Worm (Caenorhabditis elegans) whole organism, young adult: ENCODE results near the gene yars-2.
A peak's percentile ranks its signal among the peaks of the same experiment; 100 is the strongest.

Experiments used
- D2030.7 ChIP-seq: fragments of 200-800 bp; sonication (Bioruptor generic); IDR thresholded peaks from 2 replicates; pipeline ENCODE4 v1.3.6; 2022; ENCODE audit warnings: missing genetic modification reagents, missing genetic modification characterization, missing compliant biosample characterization
- F10E7.11 ChIP-seq: sonication (generic microtip); optimal IDR thresholded peaks from 2 replicates; lab custom pipeline; 2017; ENCODE audit warnings: mild to moderate bottlenecking, missing genetic modification characterization, moderate library complexity, missing compliant biosample characterization
- F37B4.10 ChIP-seq: fragments of 200-800 bp; sonication (Bioruptor generic); IDR thresholded peaks from 2 replicates; pipeline ENCODE4 v1.3.6; 2022; ENCODE audit warnings: missing genetic modification characterization, missing compliant biosample characterization
- F49E8.2 ChIP-seq: sonication (generic microtip); optimal IDR thresholded peaks from 3 replicates; lab custom pipeline; 2017; ENCODE audit warnings: missing genetic modification characterization, mild to moderate bottlenecking, missing compliant biosample characterization, antibody characterized with exemption, moderate library complexity; ENCODE audit not compliant: insufficient read depth
- F57A8.1 ChIP-seq: fragments of 200-800 bp; sonication (Bioruptor generic); optimal IDR thresholded peaks from 2 replicates; lab custom pipeline; 2018; ENCODE audit warnings: mild to moderate bottlenecking, missing genetic modification characterization, moderate library complexity, missing compliant biosample characterization
- T07F8.4 ChIP-seq: sonication (generic microtip); optimal IDR thresholded peaks from 2 replicates; lab custom pipeline; 2016; ENCODE audit warnings: mild to moderate bottlenecking, missing genetic modification characterization, moderate library complexity, missing compliant biosample characterization
- Y53G8AR.9 ChIP-seq: fragments of 200-800 bp; sonication (Bioruptor generic); conservative IDR thresholded peaks from 2 replicates; pipeline ENCODE4 v1.3.6; 2022; ENCODE audit warnings: missing genetic modification reagents, missing genetic modification characterization, missing compliant biosample characterization
- Y79H2A.3 ChIP-seq: fragments of 200-800 bp; sonication (Bioruptor generic); conservative IDR thresholded peaks from 2 replicates; pipeline ENCODE4 v1.3.6; 2022; ENCODE audit warnings: missing genetic modification reagents, missing genetic modification characterization, missing compliant biosample characterization
- aptf-2 ChIP-seq: fragments of 200-800 bp; sonication (Bioruptor generic); conservative IDR thresholded peaks from 2 replicates; pipeline ENCODE4 v1.3.6; 2022; ENCODE audit warnings: missing genetic modification reagents, missing genetic modification characterization, missing compliant biosample characterization
- atf-7 ChIP-seq: sonication (generic microtip); optimal IDR thresholded peaks from 2 replicates; lab custom pipeline; 2017; ENCODE audit warnings: mild to moderate bottlenecking, missing genetic modification characterization, missing compliant biosample characterization
- attf-6 ChIP-seq: fragments of 200-800 bp; sonication (Bioruptor generic); IDR thresholded peaks from 2 replicates; pipeline ENCODE4 v1.3.6; 2022; ENCODE audit warnings: missing genetic modification reagents, missing genetic modification characterization, missing compliant biosample characterization
- bed-1 ChIP-seq: fragments of 200-800 bp; sonication (Bioruptor generic); IDR thresholded peaks from 2 replicates; pipeline ENCODE4 v1.3.6; 2022; ENCODE audit warnings: missing genetic modification reagents, missing genetic modification characterization, missing compliant biosample characterization
- bed-2 ChIP-seq: fragments of 200-800 bp; sonication (Bioruptor generic); IDR thresholded peaks from 2 replicates; pipeline ENCODE4 v1.3.6; 2022; ENCODE audit warnings: missing genetic modification reagents, missing genetic modification characterization, missing compliant biosample characterization
- cebp-1 ChIP-seq, 2 experiments: fragments of 200-800 bp in 1 of 2; sonication (Bioruptor generic) in 1 of 2; sonication (generic microtip) in 1 of 2; IDR thresholded peaks in 1 of 2; optimal IDR thresholded peaks in 1 of 2; 2 replicates each; pipeline versions ENCODE4 v1.3.6 to Lab custom; 2017 to 2022; ENCODE audit warnings: missing compliant biosample characterization in 2 of 2, missing genetic modification characterization in 2 of 2, mild to moderate bottlenecking in 1 of 2, missing genetic modification reagents in 1 of 2, moderate library complexity in 1 of 2
- ceh-100 ChIP-seq: fragments of 200-800 bp; sonication (Bioruptor generic); IDR thresholded peaks from 2 replicates; pipeline ENCODE4 v1.3.6; 2022; ENCODE audit warnings: missing genetic modification reagents, missing genetic modification characterization, missing compliant biosample characterization
- ceh-40 ChIP-seq: fragments of 200-800 bp; sonication (Bioruptor generic); IDR thresholded peaks from 2 replicates; pipeline ENCODE4 v1.3.6; 2022; ENCODE audit warnings: missing genetic modification characterization, missing compliant biosample characterization
- ceh-58 ChIP-seq: fragments of 200-800 bp; sonication (Bioruptor generic); IDR thresholded peaks from 2 replicates; pipeline ENCODE4 v1.3.6; 2022; ENCODE audit warnings: missing genetic modification characterization, missing compliant biosample characterization
- chd-7 ChIP-seq: sonication (generic microtip); optimal IDR thresholded peaks from 2 replicates; lab custom pipeline; 2016; ENCODE audit warnings: mild to moderate bottlenecking, missing genetic modification characterization, moderate library complexity, missing compliant biosample characterization
- dpl-1 ChIP-seq: fragments of 150-350 bp; optimal IDR thresholded peaks from 2 replicates; lab custom pipeline; 2014; ENCODE audit warnings: missing biosample characterization, missing genetic modification reagents, missing genetic modification characterization
- egl-18 ChIP-seq: fragments of 200-800 bp; sonication (Bioruptor generic); IDR thresholded peaks from 2 replicates; pipeline ENCODE4 v1.3.6; 2022; ENCODE audit warnings: missing genetic modification reagents, missing genetic modification characterization, missing compliant biosample characterization
- egrh-3 ChIP-seq: fragments of 200-800 bp; sonication (Bioruptor generic); IDR thresholded peaks from 2 replicates; pipeline ENCODE4 v1.3.6; 2022; ENCODE audit warnings: missing genetic modification reagents, missing genetic modification characterization, missing compliant biosample characterization
- ekl-4 ChIP-seq: fragments of 200-800 bp; sonication (Bioruptor generic); IDR thresholded peaks from 2 replicates; pipeline ENCODE4 v1.3.6; 2022; ENCODE audit warnings: missing genetic modification reagents, missing genetic modification characterization, missing compliant biosample characterization
- ets-4 ChIP-seq: fragments of 200-800 bp; sonication (Bioruptor generic); optimal IDR thresholded peaks from 2 replicates; lab custom pipeline; 2018; ENCODE audit warnings: mild to moderate bottlenecking, missing genetic modification characterization, missing compliant biosample characterization
- gei-17 ChIP-seq: fragments of 200-800 bp; sonication (Bioruptor generic); optimal IDR thresholded peaks from 2 replicates; lab custom pipeline; 2018; ENCODE audit warnings: mild to moderate bottlenecking, missing genetic modification characterization, missing compliant biosample characterization
- hsf-1 ChIP-seq: fragments of 200-800 bp; sonication (Bioruptor generic); IDR thresholded peaks from 2 replicates; pipeline ENCODE4 v1.3.6; 2022; ENCODE audit warnings: missing genetic modification reagents, missing genetic modification characterization, missing compliant biosample characterization
- let-607 ChIP-seq, 2 experiments: fragments of 200-800 bp in 1 of 2; sonication (Bioruptor generic) in 1 of 2; sonication (generic microtip) in 1 of 2; optimal IDR thresholded peaks; 2 replicates each; lab custom pipeline; 2016 to 2018; ENCODE audit warnings: mild to moderate bottlenecking in 2 of 2, missing compliant biosample characterization in 2 of 2, missing genetic modification characterization in 2 of 2, moderate library complexity in 2 of 2, missing genotype in 1 of 2
- lin-26 ChIP-seq: fragments of 200-800 bp; sonication (Bioruptor generic); IDR thresholded peaks from 2 replicates; pipeline ENCODE4 v1.3.6; 2022; ENCODE audit warnings: missing genetic modification reagents, missing genetic modification characterization, missing compliant biosample characterization
- lsl-1 ChIP-seq: fragments of 200-800 bp; sonication (Bioruptor generic); optimal IDR thresholded peaks from 2 replicates; lab custom pipeline; 2018; ENCODE audit warnings: mild to moderate bottlenecking, missing genetic modification characterization, moderate library complexity, missing compliant biosample characterization
- madf-3 ChIP-seq: fragments of 200-800 bp; sonication (Bioruptor generic); IDR thresholded peaks from 2 replicates; pipeline ENCODE4 v1.3.6; 2022; ENCODE audit warnings: missing genetic modification reagents, missing genetic modification characterization, missing compliant biosample characterization
- madf-6 ChIP-seq: fragments of 200-800 bp; sonication (Bioruptor generic); IDR thresholded peaks from 2 replicates; pipeline ENCODE4 v1.3.6; 2022; ENCODE audit warnings: missing genetic modification reagents, missing genetic modification characterization, missing compliant biosample characterization
- mcd-1 ChIP-seq: fragments of 200-800 bp; sonication (Bioruptor generic); IDR thresholded peaks from 2 replicates; pipeline ENCODE4 v1.3.6; 2022; ENCODE audit warnings: missing genetic modification reagents, missing genetic modification characterization, missing compliant biosample characterization
- nfya-2 ChIP-seq: fragments of 200-800 bp; sonication (Bioruptor generic); IDR thresholded peaks from 2 replicates; pipeline ENCODE4 v1.3.6; 2022; ENCODE audit warnings: missing genetic modification reagents, missing genetic modification characterization, missing compliant biosample characterization
- nhr-120 ChIP-seq: fragments of 200-800 bp; sonication (Bioruptor generic); IDR thresholded peaks from 2 replicates; pipeline ENCODE4 v1.3.6; 2022; ENCODE audit warnings: missing genetic modification characterization, missing compliant biosample characterization
- nhr-80 ChIP-seq: sonication (generic microtip); optimal IDR thresholded peaks from 2 replicates; lab custom pipeline; 2016; ENCODE audit warnings: missing genetic modification characterization, missing compliant biosample characterization
- sea-2 ChIP-seq: fragments of 200-800 bp; sonication (Bioruptor generic); IDR thresholded peaks from 2 replicates; pipeline ENCODE4 v1.3.6; 2022; ENCODE audit warnings: missing genetic modification characterization, missing compliant biosample characterization
- snpc-3.4 ChIP-seq: sonication (generic microtip); optimal IDR thresholded peaks from 2 replicates; lab custom pipeline; 2017; ENCODE audit warnings: missing genetic modification characterization, mild to moderate bottlenecking, missing compliant biosample characterization, antibody characterized with exemption, moderate library complexity, missing genotype, missing genetic modification reagents
- snpc-4 ChIP-seq, 5 experiments: fragments of 150-350 bp in 1 of 5; sonication (generic microtip) in 4 of 5; optimal IDR thresholded peaks; 2 replicates each; lab custom pipeline; 2014 to 2018; ENCODE audit warnings: missing genetic modification characterization in 5 of 5, missing biosample characterization in 3 of 5, antibody characterized with exemption in 2 of 5, mild to moderate bottlenecking in 2 of 5, missing compliant biosample characterization in 2 of 5, missing genotype in 2 of 5, moderate library complexity in 2 of 5, missing genetic modification reagents in 1 of 5
- unc-62 ChIP-seq: fragments of 150-350 bp; optimal IDR thresholded peaks from 2 replicates; lab custom pipeline; 2014; ENCODE audit warnings: missing biosample characterization, missing genetic modification reagents, missing genetic modification characterization
- ztf-18 ChIP-seq: sonication (generic microtip); optimal IDR thresholded peaks from 2 replicates; lab custom pipeline; 2016; ENCODE audit warnings: missing genotype, mild to moderate bottlenecking, missing genetic modification characterization, missing compliant biosample characterization
- ztf-28 ChIP-seq: fragments of 200-800 bp; sonication (Bioruptor generic); IDR thresholded peaks from 2 replicates; pipeline ENCODE4 v1.3.6; 2022; ENCODE audit warnings: missing genetic modification reagents, missing genetic modification characterization, missing compliant biosample characterization
- ztf-3 ChIP-seq: fragments of 200-800 bp; sonication (Bioruptor generic); optimal IDR thresholded peaks from 2 replicates; lab custom pipeline; 2018; ENCODE audit warnings: mild to moderate bottlenecking, missing genetic modification characterization, missing compliant biosample characterization

yars-2 gene

DNA sequence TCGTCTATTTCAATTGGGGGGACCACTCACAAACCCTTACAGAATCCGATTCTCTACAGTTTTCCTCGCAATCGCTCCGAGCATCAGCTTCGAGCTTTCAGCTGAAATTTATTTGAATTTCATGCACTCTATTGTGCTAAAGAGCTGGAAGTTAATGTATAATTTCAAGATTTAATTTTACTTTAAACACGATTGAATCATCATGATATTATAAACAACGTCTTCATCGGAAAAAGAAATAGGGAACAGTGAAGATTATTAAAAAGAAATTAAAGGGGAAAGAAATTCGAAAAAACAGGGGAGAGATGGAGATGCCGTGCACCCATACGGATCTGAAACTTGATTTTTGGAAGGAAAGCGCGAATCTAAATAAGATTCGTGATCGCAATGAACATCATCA, 31.7 kb upstream of the yars-2 start, which contains the start of gene hoe-1:
TSS of gene hoe-1 (minus strand) at position 101 of the 400 bp plus-strand sequence.
- 0 out of 2 replicates have a peak, but pooled peaks have one; percentile 34 for TF ChIP-seq hsf-1
- TF ChIP-seq nhr-120: no peak
- 0 out of 2 replicates have a peak, but pooled peaks have one; percentile 48 for TF ChIP-seq lin-26 (GFP tag; lab: Robert Waterston, UW)
- TF ChIP-seq bed-1: no peak
- no peak for TF ChIP-seq chd-7
- TF ChIP-seq madf-6 (GFP tag; lab: Robert Waterston, UW): 0 out of 2 replicates have a peak, but pooled peaks have one; percentile 10
- TF ChIP-seq attf-6 (GFP tag; lab: Robert Waterston, UW): peak; percentile 8; the same call in 1 of the 2 replicates
- peak; percentile 50 for TF ChIP-seq snpc-3.4
- TF ChIP-seq F49E8.2 (tag; lab: Kevin White, UChicago): peak; percentile 26
- 0 out of 2 replicates have a peak, but pooled peaks have one; percentile 64 for TF ChIP-seq Y53G8AR.9 (GFP tag; lab: Robert Waterston, UW)
- peak; percentile 70 for TF ChIP-seq ztf-18 (tag; lab: Kevin White, UChicago)
- TF ChIP-seq cebp-1 (GFP tag; IDR thresholded peaks at IDR 0.05; lab: Robert Waterston, UW): no peak
- no peak for TF ChIP-seq cebp-1 (tag; optimal IDR thresholded peaks at IDR 0.05; lab: Kevin White, UChicago)
- no peak for TF ChIP-seq F37B4.10
- 0 out of 2 replicates have a peak, but pooled peaks have one; percentile 32 for TF ChIP-seq ceh-100 (GFP tag; lab: Robert Waterston, UW)
- no peak for TF ChIP-seq snpc-4 (GFP tag; optimal IDR thresholded peaks at IDR 0.05; lab: Kevin White, UChicago)
- TF ChIP-seq snpc-4 (tag; optimal IDR thresholded peaks at IDR 0.05; lab: Kevin White, UChicago): peak in 1 of 4 experiments; percentile 42
- TF ChIP-seq, all 124 proteins: peak for 10

DNA sequence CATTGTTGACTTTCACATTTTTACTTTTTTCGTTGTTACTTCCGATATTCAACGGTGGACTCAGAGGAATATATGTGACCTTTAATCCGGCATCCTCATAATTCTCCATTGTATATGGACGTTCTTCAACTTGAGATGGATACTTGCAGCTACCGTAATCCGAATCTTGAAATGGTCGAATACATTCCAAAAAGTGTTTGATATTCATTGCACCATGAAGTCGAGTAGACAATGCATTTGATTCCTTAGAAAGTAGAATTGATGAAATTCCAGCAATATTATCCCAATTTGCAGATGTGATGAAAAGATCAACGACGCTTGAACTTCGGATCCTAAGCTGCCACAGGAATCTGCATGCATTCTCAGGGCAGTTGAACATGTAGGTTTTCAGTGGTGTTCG, 30.1 kb upstream of the yars-2 start:
- TF ChIP-seq nhr-80 (tag; lab: Kevin White, UChicago) (no peak), mcd-1 (GFP tag; lab: Robert Waterston, UW) (no peak), F37B4.10 (no peak), gei-17 (no peak), sea-2 (no peak), ekl-4 (GFP tag; lab: Robert Waterston, UW) (no peak)

DNA sequence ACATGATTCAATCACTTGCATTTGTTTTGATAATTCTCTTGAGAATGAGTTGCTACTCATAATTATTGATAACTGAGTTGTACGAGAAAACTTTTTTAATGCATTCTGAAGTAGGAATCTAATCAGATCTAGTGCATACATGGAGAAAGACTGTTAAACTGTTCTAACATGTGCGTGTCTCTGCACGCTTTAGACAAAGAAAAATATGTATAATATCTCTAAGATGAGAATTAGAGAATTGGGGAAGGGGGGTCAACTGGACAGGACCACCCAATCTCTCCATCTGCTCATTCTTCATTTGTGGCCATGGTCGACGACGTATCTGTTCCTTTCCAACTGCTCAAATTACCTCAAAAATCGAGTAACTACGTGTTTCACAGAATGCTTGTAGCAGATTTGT, 24.8 kb upstream of the yars-2 start, which contains the start of gene fbxb-78:
TSS of gene fbxb-78 (plus strand) at position 301 of the 400 bp plus-strand sequence.
- TF ChIP-seq egl-18 (no peak), Y79H2A.3 (no peak), F10E7.11 (tag; lab: Kevin White, UChicago) (no peak), unc-62 (GFP tag; lab: Kevin White, UChicago) (no peak), chd-7 (no peak)

DNA sequence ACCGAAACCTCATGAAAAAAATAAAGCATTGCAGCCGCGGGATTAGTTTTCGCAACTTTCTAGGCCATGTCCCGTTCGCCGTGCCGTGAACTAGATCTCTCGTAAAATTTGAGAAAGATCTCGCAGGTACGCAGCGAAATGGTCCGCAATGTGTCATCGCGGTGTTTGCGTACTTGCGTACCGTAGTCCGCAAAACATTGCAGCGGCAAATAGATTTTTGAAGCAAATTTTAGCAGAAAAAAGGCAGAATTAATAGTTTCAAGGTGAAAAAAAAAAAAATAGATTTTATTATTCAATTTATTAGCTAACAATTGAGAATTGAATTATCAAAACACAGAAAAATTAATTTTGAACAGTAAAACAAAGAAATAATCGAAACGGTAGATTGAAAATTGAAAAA, 15.5 kb upstream of the yars-2 start:
- peak; percentile 96 for TF ChIP-seq ceh-100 (GFP tag; lab: Robert Waterston, UW)
- TF ChIP-seq cebp-1 (GFP tag; IDR thresholded peaks at IDR 0.05; lab: Robert Waterston, UW): peak; percentile 97
- TF ChIP-seq cebp-1 (tag; optimal IDR thresholded peaks at IDR 0.05; lab: Kevin White, UChicago): peak; percentile 95
- TF ChIP-seq atf-7: peak; percentile 88
- peak; percentile 42 for TF ChIP-seq dpl-1
- TF ChIP-seq nhr-80 (tag; lab: Kevin White, UChicago): peak; percentile 81
- TF ChIP-seq F37B4.10: peak; percentile 100
- peak; percentile 98 for TF ChIP-seq D2030.7 (GFP tag; lab: Robert Waterston, UW)
- TF ChIP-seq F57A8.1: peak; percentile 54
- TF ChIP-seq ztf-18 (tag; lab: Kevin White, UChicago): peak; percentile 88
- peak; percentile 89 for TF ChIP-seq lsl-1 (GFP tag; lab: Kevin White, UChicago)
- peak; percentile 77 for TF ChIP-seq ztf-3
- peak; percentile 94 for TF ChIP-seq egrh-3 (GFP tag; lab: Robert Waterston, UW)
- TF ChIP-seq madf-6 (GFP tag; lab: Robert Waterston, UW): peak; percentile 89; the same call in 1 of the 2 replicates
- TF ChIP-seq gei-17: peak; percentile 72
- peak; percentile 82 for TF ChIP-seq ceh-40 (GFP tag; lab: Robert Waterston, UW)
- peak; percentile 29 for TF ChIP-seq T07F8.4
- TF ChIP-seq let-607 (tag; optimal IDR thresholded peaks at IDR 0.05; lab: Kevin White, UChicago): peak; percentile 81 to 96
- 0 out of 2 replicates have a peak, but pooled peaks have one; percentile 39 for TF ChIP-seq nfya-2 (GFP tag; lab: Robert Waterston, UW)
- peak; percentile 98 for TF ChIP-seq aptf-2 (GFP tag; lab: Robert Waterston, UW)
- 0 out of 2 replicates have a peak, but pooled peaks have one; percentile 57 for TF ChIP-seq ceh-58
- peak; percentile 100 for TF ChIP-seq bed-2 (GFP tag; lab: Robert Waterston, UW)
- peak; percentile 100 for TF ChIP-seq ztf-28 (GFP tag; lab: Robert Waterston, UW)
- peak; percentile 60 for TF ChIP-seq ets-4 (GFP tag; lab: Kevin White, UChicago)
- TF ChIP-seq madf-3 (GFP tag; lab: Robert Waterston, UW): peak; percentile 97
